Worm (Caenorhabditis elegans): ENCODE results near the gene nhr-67.

The nhr-67 gene

ce11 chrIV:11159886-11160285 lies 9.7 kb upstream of the nhr-67 start, which contains the start of gene mboa-4:
Gene mboa-4, minus strand, starts transcription at chrIV:11159986.
- no peak for TF ChIP-seq php-3 (GFP tag; IDR thresholded peaks at IDR 0.05)
- no peak for TF ChIP-seq mxl-2 (GFP tag; conservative IDR thresholded peaks at IDR 0.05)
- TF ChIP-seq rbr-2 (tag; optimal IDR thresholded peaks at IDR 0.05) = no peak
- TF ChIP-seq Y105C5A.15 (GFP tag; IDR thresholded peaks at IDR 0.05) = no peak
- TF ChIP-seq hif-1 (tag; optimal IDR thresholded peaks at IDR 0.05) = no peak
- TF ChIP-seq lin-15B (tag; optimal IDR thresholded peaks at IDR 0.05) = no peak

- TF ChIP-seq lin-39 (tag; optimal IDR thresholded peaks at IDR 0.05) (no peak), attf-4 (tag; optimal IDR thresholded peaks at IDR 0.05) (no peak), pqm-1 (tag; optimal IDR thresholded peaks at IDR 0.05) (no peak), sdz-12 (GFP tag; optimal IDR thresholded peaks at IDR 0.05) (no peak), R02D3.7 (tag; optimal IDR thresholded peaks at IDR 0.05) (no peak), ctbp-1 (GFP tag; IDR thresholded peaks at IDR 0.05) (no peak), Y5F2A.4 (GFP tag; optimal IDR thresholded peaks at IDR 0.05) (no peak), lsy-2 (tag; optimal IDR thresholded peaks at IDR 0.05) (no peak), lin-15B (tag; optimal IDR thresholded peaks at IDR 0.05) (no peak)
Observed at ce11 chrIV:11160707-11161106, 8.8 kb upstream of the nhr-67 start, which contains the start of gene C08F8.15. Gene C08F8.15, minus strand, starts transcription at chrIV:11160807.

DNA sequence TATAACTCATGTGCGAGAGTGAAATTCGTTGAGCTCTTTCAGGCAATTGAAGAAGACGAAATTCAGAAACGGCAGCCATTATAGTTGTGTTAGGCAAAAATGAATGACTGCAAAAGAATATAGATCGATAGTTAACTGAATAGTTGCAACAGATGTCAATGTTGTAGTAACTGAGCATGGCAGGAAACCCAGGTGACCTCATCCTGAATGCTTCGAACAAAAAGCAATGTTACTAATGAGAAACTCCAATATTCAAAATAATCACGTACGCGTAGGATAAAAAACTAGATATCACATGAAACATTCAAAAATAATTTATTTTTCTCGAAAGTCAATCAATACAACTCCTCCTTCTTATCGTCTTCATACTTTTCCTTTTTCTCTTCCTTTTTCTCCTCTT lies 7.1 kb upstream of the nhr-67 start, which contains the start of gene fbxb-9:
TSS of gene fbxb-9 (minus strand) at position 101 of the 400 bp plus-strand sequence.
- no peak for TF ChIP-seq ceh-20 (GFP tag; IDR thresholded peaks at IDR 0.05)
- TF ChIP-seq zip-11 (GFP tag; IDR thresholded peaks at IDR 0.05) = no peak
- TF ChIP-seq nhr-42 (GFP tag; IDR thresholded peaks at IDR 0.05) = no peak
- no peak for TF ChIP-seq duxl-1 (tag; optimal IDR thresholded peaks at IDR 0.05; ENCODE audit: poor library complexity)
- no peak for TF ChIP-seq zag-1 (tag; optimal IDR thresholded peaks at IDR 0.05)

DNA sequence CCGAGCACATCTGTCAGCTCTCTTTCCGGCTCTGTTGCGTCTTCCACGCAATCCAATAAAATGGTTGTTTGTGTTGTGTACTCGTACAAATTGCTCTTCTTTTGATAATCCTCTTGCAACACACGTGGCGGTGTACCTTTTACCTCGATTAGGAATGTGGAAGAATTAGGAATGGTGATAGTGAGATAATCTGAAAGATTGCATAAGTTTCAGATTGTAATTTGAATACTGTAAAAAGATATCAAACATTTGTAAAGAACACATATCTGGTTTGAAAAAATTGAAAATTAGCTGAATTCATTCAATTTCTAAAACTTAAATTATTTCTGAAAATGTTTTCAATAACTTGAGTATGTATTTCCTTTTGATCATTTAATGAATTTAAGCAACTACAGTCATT lies 4.7 kb upstream of the nhr-67 start, which contains the start of gene C08F8.6:
TSS of gene C08F8.6 (minus strand) at position 101 of the 400 bp plus-strand sequence.
- TF ChIP-seq ctbp-1 (GFP tag; IDR thresholded peaks at IDR 0.05) (no peak), nhr-6 (tag; optimal IDR thresholded peaks at IDR 0.05) (no peak), aly-2 (tag; optimal IDR thresholded peaks at IDR 0.05) (no peak), F26F4.8 (GFP tag; conservative IDR thresholded peaks at IDR 0.05) (no peak), lin-38 (GFP tag; IDR thresholded peaks at IDR 0.05) (no peak), lin-13 (GFP tag; optimal IDR thresholded peaks at IDR 0.05) (no peak), Y48G9A.11 (GFP tag; IDR thresholded peaks at IDR 0.05) (no peak), set-16 (GFP tag; IDR thresholded peaks at IDR 0.05) (no peak), spr-3 (GFP tag; optimal IDR thresholded peaks at IDR 0.05) (no peak), lsy-2 (tag; optimal IDR thresholded peaks at IDR 0.05) (no peak), nhr-48 (tag; optimal IDR thresholded peaks at IDR 0.05) (no peak), nhr-42 (GFP tag; IDR thresholded peaks at IDR 0.05) (no peak), T26A8.4 (GFP tag; IDR thresholded peaks at IDR 0.05) (no peak), mxl-3 (GFP tag; optimal IDR thresholded peaks at IDR 0.05) (no peak), vab-7 (GFP tag; IDR thresholded peaks at IDR 0.05) (no peak), dmd-6 (GFP tag; IDR thresholded peaks at IDR 0.05) (no peak), nhr-111 (GFP tag; optimal IDR thresholded peaks at IDR 0.05) (no peak), T20F7.1 (GFP tag; optimal IDR thresholded peaks at IDR 0.05) (no peak)

DNA sequence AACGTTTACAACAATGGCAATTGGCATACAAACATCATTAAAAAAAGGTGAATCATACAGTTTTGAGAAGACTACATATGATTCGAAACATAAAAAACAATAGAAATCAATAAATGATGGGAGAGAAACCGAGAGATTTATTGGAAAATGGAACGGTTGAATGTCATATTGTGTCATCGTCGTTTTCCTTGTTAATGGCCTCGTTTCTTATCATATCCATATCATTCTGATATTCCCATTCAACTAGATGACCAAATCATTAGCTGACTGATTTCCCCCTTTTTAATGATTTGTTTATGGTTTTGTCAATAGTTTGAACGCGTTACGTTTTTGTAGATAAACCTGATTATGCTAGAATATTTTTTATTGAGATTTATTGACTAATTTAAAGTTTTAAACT lies 5.2 kb downstream of the nhr-67 start:
- TF ChIP-seq dmd-9 (GFP tag; IDR thresholded peaks at IDR 0.05) = no peak
- TF ChIP-seq ceh-82 (tag; optimal IDR thresholded peaks at IDR 0.05) = no peak
- TF ChIP-seq nhr-28 (tag; optimal IDR thresholded peaks at IDR 0.05) = peak; percentile 45
- no peak for TF ChIP-seq madf-9 (GFP tag; conservative IDR thresholded peaks at IDR 0.05)
- TF ChIP-seq nhr-48 (tag; optimal IDR thresholded peaks at IDR 0.05) = no peak
- TF ChIP-seq nhr-76 (tag; optimal IDR thresholded peaks at IDR 0.05) = no peak
- no peak for TF ChIP-seq aly-2 (tag; optimal IDR thresholded peaks at IDR 0.05)
